Fruit fly (Drosophila melanogaster) Kc167 (cell line): ENCODE measurements around the gene Polr3F.

Source experiments
- Sin3A ChIP-seq: fragments of >200 bp; optimal IDR thresholded peaks from 2 replicates; lab custom pipeline; 2018; ENCODE audit warnings: missing external identifiers
- h ChIP-seq: fragments of >200 bp; optimal IDR thresholded peaks from 3 replicates; lab custom pipeline; 2018; ENCODE audit warnings: missing external identifiers
- insv ChIP-seq: fragments of >200 bp; optimal IDR thresholded peaks from 3 replicates; lab custom pipeline; 2018; ENCODE audit warnings: missing external identifiers
- psq ChIP-seq: fragments of >200 bp; optimal IDR thresholded peaks from 2 replicates; lab custom pipeline; 2017; ENCODE audit warnings: missing external identifiers

DNA sequence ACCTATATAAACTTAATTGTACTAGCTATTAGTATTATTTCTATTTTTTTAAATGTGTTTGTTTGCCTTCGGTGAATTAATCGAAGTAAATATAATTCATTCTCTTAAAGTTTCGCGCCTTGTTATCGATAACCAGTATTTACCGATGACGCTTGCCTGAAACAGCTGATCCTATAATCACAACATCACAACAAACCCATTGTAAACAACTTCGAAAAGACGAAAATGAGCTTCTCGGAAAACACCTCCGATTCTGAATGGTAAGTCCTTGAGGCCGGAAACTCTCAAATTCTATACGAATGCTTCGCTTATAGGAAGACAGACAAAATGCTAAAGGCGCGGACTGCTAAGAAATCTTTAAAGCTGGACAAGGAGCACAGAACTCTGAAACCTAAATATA is 12.8 kb upstream of the Polr3F start, which contains the start of gene CG34149:
- TF ChIP-seq psq: no peak
- TF ChIP-seq Sin3A: no peak
- no peak for TF ChIP-seq h (lab: Kevin White, UChicago)
- no peak for TF ChIP-seq insv
